Worm (Caenorhabditis elegans): ENCODE data around the gene K03A1.4.
A peak's percentile ranks its signal among the peaks of the same experiment; 100 is the strongest.

K03A1.4 gene

ce11 chrX:7309775-7310174, 11.2 kb upstream of the K03A1.4 start, which contains the start of the genes his-38 and his-40:
Gene his-38 (minus strand): TSS chrX:7309875.
Gene his-40 (plus strand): TSS chrX:7310110.
- no peak for TF ChIP-seq snpc-4 (tag; optimal IDR thresholded peaks at IDR 0.05)
- no peak for TF ChIP-seq zag-1 (tag; optimal IDR thresholded peaks at IDR 0.05)
- no peak for TF ChIP-seq daf-16 (GFP tag; optimal IDR thresholded peaks at IDR 0.05)
- TF ChIP-seq daf-16 (tag; optimal IDR thresholded peaks at IDR 0.05) = peak; percentile 22

- TF ChIP-seq ces-1 (GFP tag; optimal IDR thresholded peaks at IDR 0.05) = no peak
- no peak for TF ChIP-seq nhr-111 (GFP tag; optimal IDR thresholded peaks at IDR 0.05)
- TF ChIP-seq hlh-30 (tag; optimal IDR thresholded peaks at IDR 0.05; ENCODE audit: insufficient read depth) = peak; percentile 53
- TF ChIP-seq mdl-1 (tag; optimal IDR thresholded peaks at IDR 0.05) = peak; percentile 31 to 60
- TF ChIP-seq lim-7 (GFP tag; IDR thresholded peaks at IDR 0.05) = no peak
- peak; percentile 16 to 65 for TF ChIP-seq lsy-2 (tag; optimal IDR thresholded peaks at IDR 0.05)
- peak; percentile 68; the same call in 1 of the 2 replicates for TF ChIP-seq tra-1 (GFP tag; IDR thresholded peaks at IDR 0.05)
- TF ChIP-seq nhr-28 (tag; optimal IDR thresholded peaks at IDR 0.05) = peak; percentile 93
- no peak for TF ChIP-seq nhr-41 (GFP tag; IDR thresholded peaks at IDR 0.05)
- TF ChIP-seq T20F7.1 (GFP tag; optimal IDR thresholded peaks at IDR 0.05) = no peak
- TF ChIP-seq skn-1 (tag; optimal IDR thresholded peaks at IDR 0.05) = no peak
- TF ChIP-seq pha-4 (GFP tag; IDR thresholded peaks at IDR 0.05) = no peak
- TF ChIP-seq pha-4 (tag; optimal IDR thresholded peaks at IDR 0.05) = peak; percentile 17
- no peak for TF ChIP-seq dmd-8 (GFP tag; IDR thresholded peaks at IDR 0.05)
- no peak for TF ChIP-seq F44E2.7 (GFP tag; IDR thresholded peaks at IDR 0.05)
- TF ChIP-seq unc-62 (GFP tag; optimal IDR thresholded peaks at IDR 0.05 in 1 of 2) = peak in 1 of 2 experiments; percentile 82
- TF ChIP-seq unc-62 (tag; optimal IDR thresholded peaks at IDR 0.05) = no peak
- no peak for TF ChIP-seq ceh-62 (tag; optimal IDR thresholded peaks at IDR 0.05)
- TF ChIP-seq nhr-25 (tag; optimal IDR thresholded peaks at IDR 0.05; ENCODE audit: borderline replicate concordance, insufficient read depth) = peak; percentile 60
- TF ChIP-seq madf-9 (GFP tag; conservative IDR thresholded peaks at IDR 0.05) = no peak
- TF ChIP-seq cey-2 (tag; optimal IDR thresholded peaks at IDR 0.05; ENCODE audit: borderline replicate concordance, insufficient read depth) = no peak
- no peak for TF ChIP-seq duxl-1 (tag; optimal IDR thresholded peaks at IDR 0.05; ENCODE audit: poor library complexity)
- no peak for TF ChIP-seq F37D6.2 (tag; optimal IDR thresholded peaks at IDR 0.05)
- TF ChIP-seq mdt-29 (GFP tag; IDR thresholded peaks at IDR 0.05) = no peak
- peak; percentile 49 for TF ChIP-seq rbr-2 (tag; optimal IDR thresholded peaks at IDR 0.05)
- TF ChIP-seq ama-1 (optimal IDR thresholded peaks at IDR 0.05) = no peak
- no peak for TF ChIP-seq daf-8 (GFP tag; IDR thresholded peaks at IDR 0.05)
- TF ChIP-seq hlh-11 (tag; optimal IDR thresholded peaks at IDR 0.05) = peak; percentile 81
- no peak for TF ChIP-seq nhr-11 (tag; optimal IDR thresholded peaks at IDR 0.05)
- TF ChIP-seq ceh-82 (tag; optimal IDR thresholded peaks at IDR 0.05) = no peak
- peak in 1 of 2 experiments; percentile 20 for TF ChIP-seq hif-1 (tag; optimal IDR thresholded peaks at IDR 0.05)
- no peak for TF ChIP-seq spr-1 (tag; optimal IDR thresholded peaks at IDR 0.05)
- TF ChIP-seq mes-2 (tag; optimal IDR thresholded peaks at IDR 0.05; ENCODE audit: poor library complexity, severe bottlenecking) = peak; percentile 53
- TF ChIP-seq lin-15B (tag; optimal IDR thresholded peaks at IDR 0.05) = no peak
- no peak for TF ChIP-seq lin-29 (GFP tag; IDR thresholded peaks at IDR 0.05)
- no peak for TF ChIP-seq dmd-9 (GFP tag; IDR thresholded peaks at IDR 0.05)
- TF ChIP-seq dve-1 (tag; optimal IDR thresholded peaks at IDR 0.05; ENCODE audit: insufficient read depth) = peak; percentile 80
- TF ChIP-seq dmd-6 (GFP tag; IDR thresholded peaks at IDR 0.05) = peak; percentile 72
- TF ChIP-seq vab-7 (GFP tag; IDR thresholded peaks at IDR 0.05) = no peak
- peak; percentile 60 for TF ChIP-seq aha-1 (tag)
- no peak for TF ChIP-seq zfp-3 (GFP tag; conservative IDR thresholded peaks at IDR 0.05)
- no peak for TF ChIP-seq zip-11 (GFP tag; IDR thresholded peaks at IDR 0.05)
- peak; percentile 69 for TF ChIP-seq mxl-3 (GFP tag; optimal IDR thresholded peaks at IDR 0.05)
- TF ChIP-seq zfp-2 (tag; optimal IDR thresholded peaks at IDR 0.05) = no peak
- TF ChIP-seq daf-16 (GFP tag; optimal IDR thresholded peaks at IDR 0.05) = peak in 1 of 2 experiments; percentile 49
- peak; percentile 64 for TF ChIP-seq daf-16 (tag; optimal IDR thresholded peaks at IDR 0.05)
- peak; percentile 66 for TF ChIP-seq hmg-1.1 (GFP tag; IDR thresholded peaks at IDR 0.05)
- no peak for TF ChIP-seq snpc-4 (tag; optimal IDR thresholded peaks at IDR 0.05)
Measured at ce11 chrX:7306434-7306833, 7.9 kb upstream of the K03A1.4 start.
